Worm (Caenorhabditis elegans) whole organism, midembryonic: Measurements from ENCODE around the gene ger-1.

Experiments
- T22C8.4 ChIP-seq: fragments of 200-800 bp; sonication (Bioruptor generic); IDR thresholded peaks from 2 replicates; pipeline ENCODE4 v1.3.6; 2022; ENCODE audit warnings: missing genetic modification characterization, missing compliant biosample characterization
- cog-1 ChIP-seq: sonication (generic microtip); optimal IDR thresholded peaks from 2 replicates; lab custom pipeline; 2016; ENCODE audit warnings: missing genetic modification characterization, missing compliant biosample characterization
- flt-1 ChIP-seq: fragments of 200-800 bp; sonication (Bioruptor generic); IDR thresholded peaks from 2 replicates; pipeline ENCODE4 v1.3.6; 2022; ENCODE audit warnings: missing genetic modification characterization, missing compliant biosample characterization
- klf-2 ChIP-seq: fragments of 200-800 bp; sonication (Bioruptor generic); conservative IDR thresholded peaks from 2 replicates; pipeline ENCODE4 v1.3.6; 2022; ENCODE audit warnings: missing genetic modification reagents, missing genetic modification characterization, missing compliant biosample characterization
- med-1 ChIP-seq: sonication (generic microtip); optimal IDR thresholded peaks from 2 replicates; lab custom pipeline; 2017; ENCODE audit warnings: missing genetic modification characterization, mild to moderate bottlenecking, missing compliant biosample characterization, antibody characterized with exemption, missing genetic modification reagents; ENCODE audit not compliant: insufficient read depth
- ref-1 ChIP-seq: fragments of 200-800 bp; sonication (Bioruptor generic); conservative IDR thresholded peaks from 2 replicates; pipeline ENCODE4 v1.3.6; 2022; ENCODE audit warnings: missing genetic modification reagents, missing genetic modification characterization, missing compliant biosample characterization
- tab-1 ChIP-seq: fragments of 200-800 bp; sonication (Bioruptor generic); IDR thresholded peaks from 2 replicates; pipeline ENCODE4 v1.3.6; 2022; ENCODE audit warnings: missing genetic modification characterization, missing compliant biosample characterization
- ztf-23 ChIP-seq: fragments of 200-800 bp; sonication (Bioruptor generic); IDR thresholded peaks from 2 replicates; pipeline ENCODE4 v1.3.6; 2022; ENCODE audit warnings: missing genetic modification reagents, missing genetic modification characterization, missing compliant biosample characterization
- ztf-29 ChIP-seq: fragments of 200-800 bp; sonication (Bioruptor generic); IDR thresholded peaks from 2 replicates; pipeline ENCODE4 v1.3.6; 2022; ENCODE audit warnings: missing genetic modification reagents, missing genetic modification characterization, missing compliant biosample characterization

Gene ger-1

ce11 chrIII:7025839-7026238 lies 41.4 kb downstream of the ger-1 start:
- TF ChIP-seq ztf-29 (GFP tag; lab: Robert Waterston, UW) (no peak), klf-2 (no peak), ref-1 (GFP tag; lab: Robert Waterston, UW) (no peak), cog-1 (no peak)

- TF ChIP-seq tab-1 (no peak), med-1 (no peak)
Observed at ce11 chrIII:7021156-7021637, 46.1 kb downstream of the ger-1 start, which contains the start of gene rfl-1. Gene rfl-1 (plus strand): TSS chrIII:7021206.

ce11 chrIII:7020500-7020899 lies 46.8 kb downstream of the ger-1 start, which contains the start of gene col-8:
Gene col-8 (minus strand): TSS chrIII:7020600.
- TF ChIP-seq med-1 (no peak), cog-1 (no peak), ztf-23 (no peak)

ce11 chrIII:7019724-7020123 lies 47.6 kb downstream of the ger-1 start:
- TF ChIP-seq flt-1 (no peak), tab-1 (no peak), med-1 (no peak), klf-2 (no peak), ztf-23 (no peak), cog-1 (no peak), ref-1 (GFP tag; lab: Robert Waterston, UW) (no peak), T22C8.4 (GFP tag; lab: Robert Waterston, UW) (no peak), ztf-29 (GFP tag; lab: Robert Waterston, UW) (no peak)
